Worm (Caenorhabditis elegans) whole organism, L2 larva: ENCODE measurements around the gene mlt-8.

Experiments used
- lsy-2 ChIP-seq, 2 experiments: fragments of 150-350 bp in 1 of 2; sonication (generic microtip) in 1 of 2; optimal IDR thresholded peaks; 2 replicates each; lab custom pipeline; 2014 to 2017; ENCODE audit warnings: missing biosample characterization in 2 of 2, missing genetic modification characterization in 2 of 2
- ztf-4 ChIP-seq: fragments of 150-350 bp; optimal IDR thresholded peaks from 2 replicates; lab custom pipeline; 2014; ENCODE audit warnings: missing biosample characterization, missing genetic modification characterization

ce11 chrII:582649-583048 is 10.7 kb upstream of the mlt-8 start, which contains the start of gene fbxb-14:
- no peak for TF ChIP-seq lsy-2 (tag; optimal IDR thresholded peaks at IDR 0.05; lab: Kevin White, UChicago)
- no peak for TF ChIP-seq ztf-4 (tag; lab: Kevin White, UChicago)
